Fruit fly (Drosophila melanogaster) whole organism, pupa: Measurements from ENCODE around the gene mei-38.

Experiments used
- CG10348 ChIP-seq: fragments of 200-800 bp; sonication (Bioruptor generic); IDR thresholded peaks from 2 replicates; pipeline ENCODE4 v1.3.6; 2022; ENCODE audit warnings: missing biosample characterization, missing genetic modification characterization
- CG14655 ChIP-seq: fragments of 200-800 bp; sonication (Bioruptor generic); optimal IDR thresholded peaks from 3 replicates; lab custom pipeline; 2017; ENCODE audit warnings: mild to moderate bottlenecking, missing biosample characterization, missing genetic modification reagents, missing genetic modification characterization
- CG15710 ChIP-seq: fragments of 200-800 bp; sonication (Bioruptor generic); optimal IDR thresholded peaks from 2 replicates; lab custom pipeline; 2018; ENCODE audit warnings: missing biosample characterization, mild to moderate bottlenecking, missing genetic modification characterization, moderate library complexity
- CG32121 ChIP-seq: fragments of 200-800 bp; sonication (Bioruptor generic); IDR thresholded peaks from 2 replicates; pipeline ENCODE4 v1.3.6; 2022; ENCODE audit warnings: missing biosample characterization, missing genetic modification characterization
- CG34367 ChIP-seq: fragments of 200-800 bp; sonication (Bioruptor generic); optimal IDR thresholded peaks from 2 replicates; lab custom pipeline; 2018; ENCODE audit warnings: missing biosample characterization, mild to moderate bottlenecking, missing genetic modification characterization
- CG4496 ChIP-seq: fragments of 200-800 bp; sonication (Bioruptor generic); IDR thresholded peaks from 3 replicates; pipeline ENCODE4 v1.3.6; 2022; ENCODE audit warnings: missing biosample characterization, missing genetic modification characterization
- CG9948 ChIP-seq: fragments of 200-800 bp; sonication (Bioruptor generic); optimal IDR thresholded peaks from 2 replicates; lab custom pipeline; 2018; ENCODE audit warnings: missing biosample characterization, mild to moderate bottlenecking, missing genetic modification characterization, moderate library complexity
- EcR ChIP-seq: fragments of 200-800 bp; sonication (Bioruptor generic); optimal IDR thresholded peaks from 3 replicates; lab custom pipeline; 2019; ENCODE audit warnings: missing biosample characterization, missing genetic modification characterization, mild to moderate bottlenecking, moderate library complexity, missing genetic modification reagents
- Ets98B ChIP-seq: fragments of 200-800 bp; sonication (Bioruptor generic); IDR thresholded peaks from 2 replicates; pipeline ENCODE4 v1.3.6; 2022; ENCODE audit warnings: missing biosample characterization, missing genetic modification characterization
- Pif1A ChIP-seq: fragments of 200-800 bp; sonication (Bioruptor generic); optimal IDR thresholded peaks from 3 replicates; lab custom pipeline; 2016; ENCODE audit warnings: missing biosample characterization, missing genetic modification characterization
- Snoo ChIP-seq: fragments of 200-800 bp; sonication (Bioruptor generic); optimal IDR thresholded peaks from 3 replicates; lab custom pipeline; 2017; ENCODE audit warnings: missing biosample characterization, mild to moderate bottlenecking, missing genetic modification characterization, inconsistent platforms
- gl ChIP-seq: fragments of 200-800 bp; sonication (Bioruptor generic); optimal IDR thresholded peaks from 2 replicates; lab custom pipeline; 2018; ENCODE audit warnings: missing biosample characterization, mild to moderate bottlenecking, missing genetic modification characterization

dm6 chrX:1464033-1464432 is 12.8 kb upstream of the mei-38 start, which contains the start of gene Ns3:
- TF ChIP-seq CG10348 (GFP tag; lab: Robert Waterston, UW) (no peak), CG14655 (GFP tag; lab: Kevin White, UChicago) (no peak), EcR (GFP tag; lab: Kevin White, UChicago) (no peak), CG15710 (tag; lab: Kevin White, UChicago) (no peak), CG34367 (no peak), CG4496 (GFP tag; lab: Robert Waterston, UW) (no peak), CG32121 (no peak), Ets98B (GFP tag; lab: Robert Waterston, UW) (no peak), gl (tag; lab: Kevin White, UChicago) (no peak), Snoo (tag; lab: Kevin White, UChicago) (no peak), Pif1A (GFP tag; lab: Kevin White, UChicago) (no peak), CG9948 (no peak)
